Fruit fly (Drosophila melanogaster): ENCODE measurements around the gene CG11327.
A peak's percentile ranks its signal among the peaks of the same experiment; 100 is the strongest.

The CG11327 gene

DNA sequence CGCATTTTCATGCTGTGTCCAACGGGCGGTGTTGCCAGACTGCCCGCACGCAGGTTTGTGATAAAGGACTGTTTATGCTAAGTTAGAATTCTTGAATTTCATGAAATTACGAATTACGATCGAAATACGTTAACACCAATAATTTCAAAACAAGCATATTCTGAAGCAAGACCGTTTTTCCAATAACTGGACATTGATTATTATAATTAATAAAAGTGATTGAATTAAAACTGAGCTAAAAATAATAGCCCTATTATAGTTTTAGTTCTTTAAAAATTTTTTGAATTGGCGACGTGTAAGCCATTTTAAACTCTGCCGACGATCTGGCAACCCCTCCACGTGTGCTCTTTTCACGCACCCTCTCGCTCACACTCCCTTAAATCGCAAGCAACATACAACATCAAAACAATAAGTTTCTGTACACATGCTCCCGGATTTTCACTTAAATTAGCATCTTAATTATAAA is 38.3 kb downstream of the CG11327 start (continued):
- TF ChIP-seq Scr (GFP tag; IDR thresholded peaks at IDR 0.05; ENCODE audit: partially characterized antibody) (no peak), CG11695 (GFP tag; IDR thresholded peaks at IDR 0.05) (peak; percentile 96), amos (GFP tag; IDR thresholded peaks at IDR 0.05; ENCODE audit: partially characterized antibody) (no peak; the same call in 1 of the 2 replicates), CG2120 (GFP tag; optimal IDR thresholded peaks at IDR 0.05) (peak; percentile 97), CG12236 (GFP tag; optimal IDR thresholded peaks at IDR 0.05) (peak; percentile 85), nerfin-1 (tag; optimal IDR thresholded peaks at IDR 0.05) (peak; percentile 93), lbe (GFP tag; optimal IDR thresholded peaks at IDR 0.05) (peak; percentile 87), grn (GFP tag; optimal IDR thresholded peaks at IDR 0.05) (peak; percentile 79), dm (GFP tag; optimal IDR thresholded peaks at IDR 0.05) (peak; percentile 88), ato (GFP tag; IDR thresholded peaks at IDR 0.05; ENCODE audit: partially characterized antibody) (no peak), hbn (GFP tag; IDR thresholded peaks at IDR 0.05; ENCODE audit: partially characterized antibody) (no peak), scrt (GFP tag; optimal IDR thresholded peaks at IDR 0.05) (peak; percentile 89), HLH4C (GFP tag; IDR thresholded peaks at IDR 0.05; ENCODE audit: partially characterized antibody) (no peak), CG6854 (GFP tag; optimal IDR thresholded peaks at IDR 0.05) (peak; percentile 93), CG1832 (GFP tag; optimal IDR thresholded peaks at IDR 0.05) (no peak), Deaf1 (tag; optimal IDR thresholded peaks at IDR 0.05) (peak; percentile 83), Chrac-16 (GFP tag; optimal IDR thresholded peaks at IDR 0.05) (peak; percentile 95), CG18011 (GFP tag; optimal IDR thresholded peaks at IDR 0.05) (peak; percentile 89), h (optimal IDR thresholded peaks at IDR 0.05) (no peak), lilli (GFP tag; optimal IDR thresholded peaks at IDR 0.05) (peak; percentile 97), emc (GFP tag; optimal IDR thresholded peaks at IDR 0.05) (peak; percentile 86), Spps (tag; optimal IDR thresholded peaks at IDR 0.05) (peak; percentile 86), CG12744 (GFP tag; optimal IDR thresholded peaks at IDR 0.05) (peak; percentile 92), sens (GFP tag) (peak; percentile 99), CG17912 (GFP tag; optimal IDR thresholded peaks at IDR 0.05) (peak; percentile 68), Stat92E (GFP tag; optimal IDR thresholded peaks at IDR 0.05) (no peak), ftz-f1 (GFP tag; optimal IDR thresholded peaks at IDR 0.05) (peak; percentile 22), CG12769 (tag; optimal IDR thresholded peaks at IDR 0.05) (peak; percentile 93), bcd (GFP tag; optimal IDR thresholded peaks at IDR 0.05) (peak; percentile 96), CG5953 (GFP tag; IDR thresholded peaks at IDR 0.05) (peak; percentile 82), vnd (GFP tag; IDR thresholded peaks at IDR 0.05; ENCODE audit: partially characterized antibody) (no peak), br (optimal IDR thresholded peaks at IDR 0.05) (no peak), schlank (tag; optimal IDR thresholded peaks at IDR 0.05) (peak; percentile 85), kni (GFP tag; optimal IDR thresholded peaks at IDR 0.05) (peak; percentile 69), gem (tag; optimal IDR thresholded peaks at IDR 0.05) (peak; percentile 98), knrl (GFP tag; IDR thresholded peaks at IDR 0.05; ENCODE audit: partially characterized antibody) (no peak), CG15601 (tag; optimal IDR thresholded peaks at IDR 0.05) (peak; percentile 92), crol (GFP tag; IDR thresholded peaks at IDR 0.05) (peak; percentile 48), dan (GFP tag; IDR thresholded peaks at IDR 0.05) (no peak), Neu2 (GFP tag; optimal IDR thresholded peaks at IDR 0.05; ENCODE audit: borderline replicate concordance) (peak; percentile 6), btn (GFP tag; optimal IDR thresholded peaks at IDR 0.05) (peak; percentile 29), fd64A (GFP tag; optimal IDR thresholded peaks at IDR 0.05) (peak; percentile 52), stc (GFP tag; IDR thresholded peaks at IDR 0.05) (peak; percentile 92), cad (GFP tag; optimal IDR thresholded peaks at IDR 0.05) (no peak), CG7786 (GFP tag; optimal IDR thresholded peaks at IDR 0.05) (peak; percentile 93), twi (tag; optimal IDR thresholded peaks at IDR 0.05) (peak; percentile 92), Adf1 (GFP tag; IDR thresholded peaks at IDR 0.05) (peak; percentile 61), ash1 (GFP tag; optimal IDR thresholded peaks at IDR 0.05) (peak; percentile 65), NC2β (GFP tag; optimal IDR thresholded peaks at IDR 0.05) (peak; percentile 85), usp (GFP tag; optimal IDR thresholded peaks at IDR 0.05) (no peak), Lhr (GFP tag; optimal IDR thresholded peaks at IDR 0.05) (peak; percentile 83)

Data from whole organism, embryonic.